Worm (Caenorhabditis elegans) whole organism, L3 larva: Measurements from ENCODE around the gene klp-20.

Experiments used
- ceh-82 ChIP-seq: fragments of 150-350 bp; optimal IDR thresholded peaks from 2 replicates; lab custom pipeline; 2014; ENCODE audit warnings: missing biosample characterization, missing genetic modification characterization
- elt-1 ChIP-seq: fragments of 150-350 bp; optimal IDR thresholded peaks from 2 replicates; lab custom pipeline; 2014; ENCODE audit warnings: missing biosample characterization, missing genetic modification characterization
- mdl-1 ChIP-seq: fragments of 150-350 bp; optimal IDR thresholded peaks from 2 replicates; lab custom pipeline; 2014; ENCODE audit warnings: missing biosample characterization, missing genetic modification characterization
- nhr-11 ChIP-seq: fragments of 150-350 bp; optimal IDR thresholded peaks from 2 replicates; lab custom pipeline; 2014; ENCODE audit warnings: missing biosample characterization, missing genetic modification characterization
- pha-4 ChIP-seq: fragments of 150-350 bp; optimal IDR thresholded peaks from 2 replicates; lab custom pipeline; 2014; ENCODE audit warnings: missing biosample characterization, missing genetic modification reagents, missing genetic modification characterization
- pqm-1 ChIP-seq: fragments of 150-350 bp; optimal IDR thresholded peaks from 2 replicates; lab custom pipeline; 2017; ENCODE audit warnings: missing biosample characterization, missing genetic modification characterization, inconsistent platforms
- tbx-2 ChIP-seq: sonication (generic microtip); optimal IDR thresholded peaks from 2 replicates; lab custom pipeline; 2016; ENCODE audit warnings: mild to moderate bottlenecking, missing genetic modification characterization, missing compliant biosample characterization
- ztf-11 ChIP-seq: fragments of 150-350 bp; optimal IDR thresholded peaks from 2 replicates; lab custom pipeline; 2014; ENCODE audit warnings: missing biosample characterization, missing genetic modification characterization

DNA sequence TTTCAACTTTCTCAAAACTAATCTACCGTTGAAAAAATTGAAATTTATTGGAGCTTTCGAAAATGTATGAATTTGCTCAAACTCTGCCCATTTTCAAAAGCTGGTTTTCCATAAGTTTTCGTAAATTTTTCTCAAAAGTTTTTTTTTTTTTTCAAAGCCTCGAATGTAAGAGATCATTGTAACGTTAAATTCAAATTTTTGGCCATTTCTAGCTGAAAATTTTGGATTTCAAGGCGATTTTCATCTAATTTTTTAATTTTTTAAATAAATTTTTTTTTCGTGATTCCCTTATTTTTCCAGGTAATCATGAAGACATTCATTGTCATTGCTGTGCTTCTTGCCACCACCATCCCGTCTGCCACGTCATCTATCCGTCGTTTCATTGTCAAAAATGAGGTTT is 20.3 kb downstream of the klp-20 start, which contains the start of gene hpo-38:
- TF ChIP-seq ztf-11 (tag; lab: Kevin White, UChicago) (no peak), pha-4 (tag; lab: Kevin White, UChicago) (no peak), pqm-1 (tag; lab: Kevin White, UChicago) (no peak), tbx-2 (no peak), elt-1 (tag; lab: Kevin White, UChicago) (no peak), mdl-1 (no peak), nhr-11 (tag; lab: Kevin White, UChicago) (no peak), ceh-82 (tag; lab: Kevin White, UChicago) (no peak)
